Worm (Caenorhabditis elegans) whole organism, L3 larva: ENCODE data around the gene srh-287.

Source experiments
- ZK546.5 ChIP-seq: sonication (generic microtip); optimal IDR thresholded peaks from 2 replicates; lab custom pipeline; 2017; ENCODE audit warnings: missing biosample characterization, missing genetic modification characterization
- ama-1 ChIP-seq: fragments of 150-350 bp; optimal IDR thresholded peaks from 2 replicates; lab custom pipeline; 2018
- ceh-28 ChIP-seq: fragments of 150-350 bp; optimal IDR thresholded peaks from 2 replicates; lab custom pipeline; 2014; ENCODE audit warnings: missing biosample characterization, missing genetic modification reagents, missing genetic modification characterization
- ceh-82 ChIP-seq: fragments of 150-350 bp; optimal IDR thresholded peaks from 2 replicates; lab custom pipeline; 2014; ENCODE audit warnings: missing biosample characterization, missing genetic modification characterization
- ceh-9 ChIP-seq: sonication (generic microtip); optimal IDR thresholded peaks from 2 replicates; lab custom pipeline; 2018; ENCODE audit warnings: missing biosample characterization, missing genetic modification characterization
- daf-12 ChIP-seq: fragments of 150-350 bp; optimal IDR thresholded peaks from 2 replicates; lab custom pipeline; 2014; ENCODE audit warnings: missing biosample characterization, missing genetic modification reagents, missing genetic modification characterization
- egl-27 ChIP-seq: sonication (generic microtip); optimal IDR thresholded peaks from 4 replicates; lab custom pipeline; 2017; ENCODE audit warnings: missing biosample characterization, missing genetic modification reagents, missing genetic modification characterization
- elt-1 ChIP-seq: fragments of 150-350 bp; optimal IDR thresholded peaks from 2 replicates; lab custom pipeline; 2014; ENCODE audit warnings: missing biosample characterization, missing genetic modification characterization
- elt-2 ChIP-seq: sonication (generic microtip); optimal IDR thresholded peaks from 2 replicates; lab custom pipeline; 2016; ENCODE audit warnings: missing genetic modification reagents, mild to moderate bottlenecking, missing genetic modification characterization, missing compliant biosample characterization
- elt-3 ChIP-seq, 3 experiments: fragments of 150-350 bp in 1 of 3; sonication (generic microtip) in 2 of 3; optimal IDR thresholded peaks; 2 replicates in 2 of 3; 4 replicates in 1 of 3; lab custom pipeline; 2014 to 2017; ENCODE audit warnings: missing biosample characterization in 3 of 3, missing genetic modification characterization in 3 of 3
- eor-1 ChIP-seq, 2 experiments: fragments of 150-350 bp; optimal IDR thresholded peaks; 2 replicates each; lab custom pipeline; 2014 to 2018; ENCODE audit warnings: missing biosample characterization in 2 of 2, missing genetic modification characterization in 2 of 2
- fos-1 ChIP-seq: fragments of 150-350 bp; optimal IDR thresholded peaks from 2 replicates; lab custom pipeline; 2014; ENCODE audit warnings: missing biosample characterization, missing genetic modification characterization
- jun-1 ChIP-seq: fragments of 150-350 bp; optimal IDR thresholded peaks from 2 replicates; lab custom pipeline; 2014; ENCODE audit warnings: missing biosample characterization, missing genetic modification reagents, missing genetic modification characterization
- lin-15B ChIP-seq: fragments of 150-350 bp; optimal IDR thresholded peaks from 2 replicates; lab custom pipeline; 2014; ENCODE audit warnings: missing biosample characterization, missing genetic modification characterization
- lin-39 ChIP-seq: fragments of 150-350 bp; optimal IDR thresholded peaks from 2 replicates; lab custom pipeline; 2018; ENCODE audit warnings: missing biosample characterization, missing genetic modification reagents, missing genetic modification characterization
- lsy-12 ChIP-seq: sonication (generic microtip); optimal IDR thresholded peaks from 2 replicates; lab custom pipeline; 2016; ENCODE audit warnings: mild to moderate bottlenecking, missing genetic modification characterization, missing compliant biosample characterization
- mdl-1 ChIP-seq: fragments of 150-350 bp; optimal IDR thresholded peaks from 2 replicates; lab custom pipeline; 2014; ENCODE audit warnings: missing biosample characterization, missing genetic modification characterization
- mml-1 ChIP-seq: fragments of 150-350 bp; sonication (generic microtip); optimal IDR thresholded peaks from 3 replicates; lab custom pipeline; 2014; ENCODE audit warnings: missing biosample characterization, missing genetic modification characterization
- nfya-1 ChIP-seq: sonication (generic microtip); optimal IDR thresholded peaks from 2 replicates; lab custom pipeline; 2017; ENCODE audit warnings: missing genetic modification characterization, mild to moderate bottlenecking, missing compliant biosample characterization, antibody characterized with exemption, moderate library complexity; ENCODE audit not compliant: insufficient read depth
- nhr-12 ChIP-seq: fragments of 150-350 bp; optimal IDR thresholded peaks from 2 replicates; lab custom pipeline; 2014; ENCODE audit warnings: missing biosample characterization, missing genetic modification characterization
- nhr-23 ChIP-seq: fragments of 150-350 bp; optimal IDR thresholded peaks from 2 replicates; lab custom pipeline; 2014; ENCODE audit warnings: missing biosample characterization, missing genetic modification reagents, missing genetic modification characterization
- nhr-237 ChIP-seq: fragments of 150-350 bp; optimal IDR thresholded peaks from 2 replicates; lab custom pipeline; 2014; ENCODE audit warnings: missing biosample characterization, missing genetic modification characterization
- nhr-25 ChIP-seq: sonication (generic microtip); optimal IDR thresholded peaks from 2 replicates; lab custom pipeline; 2017; ENCODE audit warnings: missing biosample characterization, missing genetic modification characterization
- nhr-28 ChIP-seq: fragments of 150-350 bp; optimal IDR thresholded peaks from 2 replicates; lab custom pipeline; 2014; ENCODE audit warnings: missing biosample characterization, missing genetic modification characterization
- nhr-77 ChIP-seq: fragments of 150-350 bp; optimal IDR thresholded peaks from 2 replicates; lab custom pipeline; 2014; ENCODE audit warnings: missing biosample characterization, missing genetic modification characterization
- pha-4 ChIP-seq: fragments of 150-350 bp; optimal IDR thresholded peaks from 2 replicates; lab custom pipeline; 2014; ENCODE audit warnings: missing biosample characterization, missing genetic modification reagents, missing genetic modification characterization
- pqm-1 ChIP-seq: fragments of 150-350 bp; optimal IDR thresholded peaks from 2 replicates; lab custom pipeline; 2017; ENCODE audit warnings: missing biosample characterization, missing genetic modification characterization, inconsistent platforms
- snpc-4 ChIP-seq: fragments of 150-350 bp; optimal IDR thresholded peaks from 2 replicates; lab custom pipeline; 2014; ENCODE audit warnings: missing biosample characterization, missing genetic modification characterization
- unc-39 ChIP-seq: sonication (generic microtip); optimal IDR thresholded peaks from 4 replicates; lab custom pipeline; 2017; ENCODE audit warnings: missing biosample characterization, missing genetic modification characterization
- unc-62 ChIP-seq: fragments of 150-350 bp; sonication (generic microtip); optimal IDR thresholded peaks from 4 replicates; lab custom pipeline; 2014; ENCODE audit warnings: missing biosample characterization, missing genetic modification reagents, missing genetic modification characterization
- zag-1 ChIP-seq: fragments of 150-350 bp; optimal IDR thresholded peaks from 2 replicates; lab custom pipeline; 2014; ENCODE audit warnings: missing biosample characterization, missing genetic modification characterization
- ztf-11 ChIP-seq: fragments of 150-350 bp; optimal IDR thresholded peaks from 2 replicates; lab custom pipeline; 2014; ENCODE audit warnings: missing biosample characterization, missing genetic modification characterization
- ztf-4 ChIP-seq: fragments of 150-350 bp; optimal IDR thresholded peaks from 2 replicates; lab custom pipeline; 2014; ENCODE audit warnings: missing biosample characterization, missing genetic modification characterization

Gene srh-287

ce11 chrV:17800538-17800937 lies at the start of gene srh-287:
Gene srh-287 (plus strand): TSS chrV:17800838.
- no peak for TF ChIP-seq unc-39 (tag; lab: Kevin White, UChicago)
- no peak for TF ChIP-seq egl-27 (tag; lab: Kevin White, UChicago)
- no peak for TF ChIP-seq nhr-25
- TF ChIP-seq nhr-237 (tag; lab: Kevin White, UChicago) = no peak
- no peak for TF ChIP-seq elt-3 (tag; optimal IDR thresholded peaks at IDR 0.05; lab: Kevin White, UChicago)
- TF ChIP-seq lin-39 (tag; lab: Kevin White, UChicago) = no peak
- no peak for TF ChIP-seq mml-1 (tag; lab: Kevin White, UChicago)
- no peak for TF ChIP-seq nhr-28 (tag; lab: Kevin White, UChicago)
- TF ChIP-seq ceh-82 = no peak
- no peak for TF ChIP-seq fos-1 (tag; lab: Kevin White, UChicago)
- no peak for TF ChIP-seq snpc-4
- TF ChIP-seq daf-12 (tag; lab: Kevin White, UChicago) = no peak
- no peak for TF ChIP-seq ztf-4 (tag; lab: Kevin White, UChicago)

- TF ChIP-seq elt-2 (tag; lab: Kevin White, UChicago) = peak; percentile 90
- TF ChIP-seq pqm-1 (tag; lab: Kevin White, UChicago) = peak; percentile 67
- peak; percentile 46 for TF ChIP-seq pha-4 (tag; lab: Kevin White, UChicago)
- TF ChIP-seq mdl-1 (tag; lab: Kevin White, UChicago) = no peak
- no peak for TF ChIP-seq ztf-11 (tag; lab: Kevin White, UChicago)
Measured at ce11 chrV:17752340-17752739, 48.3 kb upstream of the srh-287 start.

ce11 chrV:17754999-17755398 lies 45.6 kb upstream of the srh-287 start:
- TF ChIP-seq fos-1 (tag; lab: Kevin White, UChicago) (no peak), elt-2 (tag; lab: Kevin White, UChicago) (peak; percentile 82), pha-4 (tag; lab: Kevin White, UChicago) (peak; percentile 31), pqm-1 (tag; lab: Kevin White, UChicago) (peak; percentile 78)

ce11 chrV:17755592-17755991 lies 45.0 kb upstream of the srh-287 start, which contains the start of gene pgp-9:
Gene pgp-9 (plus strand): TSS chrV:17755892.
- TF ChIP-seq nhr-77 (no peak), ama-1 (lab: Kevin White, UChicago) (no peak), elt-2 (tag; lab: Kevin White, UChicago) (no peak), nhr-25 (no peak), lsy-12 (no peak), ceh-9 (no peak), fos-1 (tag; lab: Kevin White, UChicago) (no peak), pqm-1 (tag; lab: Kevin White, UChicago) (no peak), zag-1 (no peak), eor-1 (tag; optimal IDR thresholded peaks at IDR 0.05; lab: Kevin White, UChicago) (no peak), ceh-28 (tag; lab: Kevin White, UChicago) (no peak), ZK546.5 (tag; lab: Kevin White, UChicago) (no peak), jun-1 (tag; lab: Kevin White, UChicago) (no peak), nfya-1 (no peak), nhr-237 (tag; lab: Kevin White, UChicago) (no peak)

ce11 chrV:17765077-17765476 lies 35.6 kb upstream of the srh-287 start, which contains the start of the genes C47A10.16 and srh-283:
Gene C47A10.16 (minus strand): TSS chrV:17765177.
Gene srh-283 (plus strand): TSS chrV:17765348.
- TF ChIP-seq nhr-237 (tag; lab: Kevin White, UChicago) (no peak), nhr-25 (no peak), ztf-4 (tag; lab: Kevin White, UChicago) (no peak), nhr-12 (tag; lab: Kevin White, UChicago) (no peak), unc-39 (tag; lab: Kevin White, UChicago) (no peak), elt-1 (no peak), lin-15B (tag; lab: Kevin White, UChicago) (no peak), nhr-23 (tag; lab: Kevin White, UChicago) (no peak), ceh-28 (tag; lab: Kevin White, UChicago) (no peak), zag-1 (no peak), jun-1 (tag; lab: Kevin White, UChicago) (no peak), unc-62 (GFP tag; lab: Kevin White, UChicago) (no peak)
